Worm (Caenorhabditis elegans): ENCODE data around the gene F17C11.26.

DNA sequence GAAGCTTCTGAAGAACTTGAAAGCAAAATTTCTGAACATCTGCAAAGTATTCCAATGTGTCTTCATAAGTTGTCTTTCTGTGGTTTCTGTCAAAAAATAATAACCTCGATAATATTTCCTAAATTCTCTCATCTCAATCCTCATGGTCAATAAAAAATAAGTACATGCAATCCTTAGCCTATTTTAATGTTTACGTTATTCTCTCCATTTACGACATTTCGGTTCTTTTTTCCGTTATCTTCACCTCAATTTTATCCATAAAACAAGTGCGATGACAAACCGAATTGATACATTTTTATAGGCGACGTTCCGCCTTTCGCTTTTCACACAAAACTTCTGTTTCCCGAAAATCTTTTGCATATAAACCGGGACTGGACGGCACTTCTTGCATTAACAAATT, 8.3 kb downstream of the F17C11.26 start, which contains the start of gene col-153:
- TF ChIP-seq W03F9.2 (tag; optimal IDR thresholded peaks at IDR 0.05) (no peak), him-1 (tag; optimal IDR thresholded peaks at IDR 0.05) (no peak), dao-5 (tag; optimal IDR thresholded peaks at IDR 0.05) (no peak)

Data from whole organism, L4/young adult.